Worm (Caenorhabditis elegans): ENCODE measurements around the gene nlp-76.

The nlp-76 gene

DNA sequence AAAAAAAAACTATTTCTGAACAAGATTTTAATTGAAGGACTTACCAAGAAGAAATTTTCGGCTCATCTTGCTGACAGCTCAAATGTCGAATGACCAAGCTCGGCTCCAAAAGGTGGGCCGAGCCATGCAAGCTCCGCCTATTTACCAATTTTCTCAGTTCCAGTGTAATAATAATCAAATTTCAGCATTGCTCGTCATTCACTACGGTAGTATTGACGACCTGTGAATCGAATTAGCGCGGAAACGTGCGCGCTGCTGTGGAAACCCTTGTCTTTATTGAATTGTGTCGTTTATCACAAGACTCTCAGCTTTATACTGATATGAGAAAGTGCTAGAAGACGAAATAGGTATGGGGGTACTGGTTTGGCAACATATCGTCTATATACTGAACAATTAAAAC, at the start of gene nlp-76:
Gene nlp-76 (minus strand): TSS at position 367 of the 400 bp plus-strand sequence.
- TF ChIP-seq Y79H2A.3 (GFP tag; conservative IDR thresholded peaks at IDR 0.05) (no peak), ztf-26 (tag; optimal IDR thresholded peaks at IDR 0.05) (peak; percentile 43), somi-1 (GFP tag; optimal IDR thresholded peaks at IDR 0.05) (peak; percentile 36), tbp1 (GFP tag; optimal IDR thresholded peaks at IDR 0.05) (no peak), zim-3 (tag; optimal IDR thresholded peaks at IDR 0.05) (no peak), hlh-26 (GFP tag; conservative IDR thresholded peaks at IDR 0.05) (no peak), egl-44 (GFP tag; IDR thresholded peaks at IDR 0.05) (peak; percentile 18; the same call in 1 of the 2 replicates), lin-26 (GFP tag; IDR thresholded peaks at IDR 0.05) (peak; percentile 20; the same call in 1 of the 2 replicates), atf-7 (tag; optimal IDR thresholded peaks at IDR 0.05) (no peak), madf-6 (GFP tag; IDR thresholded peaks at IDR 0.05) (no peak), Y53F4B.3 (GFP tag; IDR thresholded peaks at IDR 0.05) (no peak), dox-1 (GFP tag; IDR thresholded peaks at IDR 0.05) (peak; percentile 15; the same call in 1 of the 2 replicates), cebp-1 (GFP tag; IDR thresholded peaks at IDR 0.05) (no peak), cebp-1 (tag; optimal IDR thresholded peaks at IDR 0.05) (peak; percentile 56), ama-1 (optimal IDR thresholded peaks at IDR 0.05) (peak; percentile 49), ama-1 (GFP tag; optimal IDR thresholded peaks at IDR 0.05) (no peak), K11D2.4 (GFP tag; IDR thresholded peaks at IDR 0.05) (no peak; the same call in 1 of the 2 replicates), egl-18 (GFP tag; IDR thresholded peaks at IDR 0.05) (no peak), B0336.3 (GFP tag; IDR thresholded peaks at IDR 0.05) (peak; percentile 29; the same call in 1 of the 2 replicates), nfya-1 (tag; optimal IDR thresholded peaks at IDR 0.05; ENCODE audit: borderline replicate concordance, insufficient read depth) (no peak), F55B11.4 (tag; optimal IDR thresholded peaks at IDR 0.05; ENCODE audit: borderline replicate concordance, insufficient read depth) (no peak), akir-1 (GFP tag; optimal IDR thresholded peaks at IDR 0.05) (no peak), athp-1 (tag; optimal IDR thresholded peaks at IDR 0.05) (peak; percentile 29), rcor-1 (GFP tag; IDR thresholded peaks at IDR 0.05) (no peak), ztf-3 (GFP tag; optimal IDR thresholded peaks at IDR 0.05) (no peak), Y53G8AR.9 (GFP tag; conservative IDR thresholded peaks at IDR 0.05) (0 out of 2 replicates have a peak, but pooled peaks have one; percentile 18)

DNA sequence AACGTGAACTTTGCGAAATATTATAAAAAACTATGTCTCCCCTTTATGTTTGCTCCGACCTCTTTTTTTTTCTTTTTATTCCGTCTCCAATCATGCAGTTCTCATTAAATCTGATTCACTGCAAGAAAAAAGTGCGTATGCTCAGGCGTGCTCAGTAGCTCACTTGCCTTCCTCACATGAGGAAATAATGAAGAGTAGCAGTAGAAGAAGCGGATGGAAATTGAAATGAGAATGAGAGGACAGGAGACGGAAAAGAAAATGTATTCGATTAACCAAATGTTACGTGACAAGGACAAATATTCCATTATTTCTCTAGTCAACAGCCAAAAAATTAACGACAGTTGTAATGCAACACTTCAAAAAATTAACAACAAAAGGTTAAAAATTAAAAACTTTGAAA, 49.3 kb upstream of the nlp-76 start:
- TF ChIP-seq hlh-12 (tag; optimal IDR thresholded peaks at IDR 0.05) (no peak), ztf-25 (GFP tag; IDR thresholded peaks at IDR 0.05) (no peak), lsl-1 (GFP tag; optimal IDR thresholded peaks at IDR 0.05) (no peak), snpc-1.3 (tag; optimal IDR thresholded peaks at IDR 0.05; ENCODE audit: insufficient read depth) (no peak)

DNA sequence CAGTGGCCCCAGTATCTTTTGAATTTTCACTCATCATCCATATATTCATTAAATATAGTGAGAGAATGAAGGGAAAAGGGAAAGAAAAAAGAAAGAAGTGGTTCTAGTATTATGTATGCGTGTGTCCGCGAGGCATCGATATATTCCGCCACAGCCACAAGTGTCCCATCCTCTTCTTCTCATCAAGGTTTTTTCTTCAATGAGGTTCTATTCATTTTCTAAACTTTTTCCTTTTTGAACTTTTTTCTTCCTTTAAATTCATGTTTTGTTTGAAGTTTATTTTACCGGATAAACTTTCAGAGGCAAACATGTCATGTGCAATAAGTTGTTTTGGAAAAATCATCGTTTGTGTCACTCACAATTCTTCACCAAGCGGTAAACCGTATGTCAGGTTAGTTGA, 48.6 kb upstream of the nlp-76 start, which contains the start of gene rgs-2:
Gene rgs-2 (plus strand): TSS at position 301 of the 400 bp plus-strand sequence.
- TF ChIP-seq ekl-4 (GFP tag; IDR thresholded peaks at IDR 0.05) = no peak
- TF ChIP-seq xnd-1 (tag; optimal IDR thresholded peaks at IDR 0.05) = no peak
- no peak for TF ChIP-seq tlf-1 (GFP tag; optimal IDR thresholded peaks at IDR 0.05)
- TF ChIP-seq cebp-2 (GFP tag; IDR thresholded peaks at IDR 0.05) = no peak
- no peak for TF ChIP-seq B0035.1 (tag; optimal IDR thresholded peaks at IDR 0.05)
- no peak for TF ChIP-seq madf-8 (GFP tag; conservative IDR thresholded peaks at IDR 0.05)

DNA sequence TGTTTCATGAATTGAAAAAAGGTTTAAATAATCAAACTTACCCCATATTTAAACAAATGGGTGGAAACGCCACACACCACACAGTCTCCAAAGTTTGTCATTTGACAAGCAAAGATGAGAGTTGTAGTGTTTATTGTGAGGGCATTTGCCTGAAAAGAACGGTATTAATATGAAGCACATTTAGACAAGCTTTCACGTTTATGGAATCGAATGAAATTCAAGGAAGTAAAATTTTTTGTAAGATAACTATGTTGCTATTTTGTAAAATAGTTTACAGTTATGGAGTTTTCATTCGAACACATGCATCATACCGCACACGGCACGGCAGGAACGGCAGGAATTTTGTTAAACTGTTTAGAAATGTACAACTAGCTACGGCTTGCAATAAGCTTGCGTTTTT, 41.0 kb upstream of the nlp-76 start, which contains the start of gene nhr-272:
Gene nhr-272 (minus strand): TSS at position 101 of the 400 bp plus-strand sequence.
- TF ChIP-seq hlh-26 (GFP tag; conservative IDR thresholded peaks at IDR 0.05) (no peak), rpc-1 (optimal IDR thresholded peaks at IDR 0.05) (no peak), rpc-1 (tag; optimal IDR thresholded peaks at IDR 0.05) (no peak), fkh-3 (tag; optimal IDR thresholded peaks at IDR 0.05) (no peak), unc-130 (GFP tag; optimal IDR thresholded peaks at IDR 0.05) (no peak), Y67H2A.10 (GFP tag; conservative IDR thresholded peaks at IDR 0.05) (no peak), gei-17 (GFP tag; optimal IDR thresholded peaks at IDR 0.05) (no peak), attf-6 (GFP tag; IDR thresholded peaks at IDR 0.05) (no peak), rcor-1 (GFP tag; IDR thresholded peaks at IDR 0.05) (no peak), ceh-91 (GFP tag; IDR thresholded peaks at IDR 0.05) (no peak), ceh-100 (GFP tag; IDR thresholded peaks at IDR 0.05) (no peak), attf-5 (GFP tag; optimal IDR thresholded peaks at IDR 0.05) (no peak), sdz-38 (tag; optimal IDR thresholded peaks at IDR 0.05) (no peak), lag-1 (GFP tag; IDR thresholded peaks at IDR 0.05) (no peak)

Data from whole organism, young adult.